Worm (Caenorhabditis elegans) whole organism, L1 larva: Measurements from ENCODE around the gene K07D4.5.

Source experiments
- C04F5.9 ChIP-seq: sonication (generic microtip); optimal IDR thresholded peaks from 2 replicates; lab custom pipeline; 2016; ENCODE audit warnings: missing genetic modification characterization, missing compliant biosample characterization
- C34B4.2 ChIP-seq: sonication (generic microtip); optimal IDR thresholded peaks from 2 replicates; lab custom pipeline; 2017; ENCODE audit warnings: mild to moderate bottlenecking, missing genetic modification characterization, missing compliant biosample characterization
- F16B12.6 ChIP-seq: fragments of 150-350 bp; optimal IDR thresholded peaks from 2 replicates; lab custom pipeline; 2014; ENCODE audit warnings: missing biosample characterization, missing genetic modification characterization
- Y116A8C.19 ChIP-seq: sonication (generic microtip); optimal IDR thresholded peaks from 2 replicates; lab custom pipeline; 2016; ENCODE audit warnings: missing compliant biosample characterization, missing genetic modification characterization, borderline replicate concordance
- aly-2 ChIP-seq: fragments of 150-350 bp; optimal IDR thresholded peaks from 2 replicates; lab custom pipeline; 2014; ENCODE audit warnings: missing biosample characterization, missing genetic modification characterization
- ceh-8 ChIP-seq: fragments of 200-800 bp; sonication (Bioruptor generic); optimal IDR thresholded peaks from 2 replicates; lab custom pipeline; 2018; ENCODE audit warnings: mild to moderate bottlenecking, missing genetic modification characterization, moderate library complexity, missing compliant biosample characterization
- ceh-82 ChIP-seq, 3 experiments: fragments of 150-350 bp in 1 of 3; sonication (generic microtip) in 2 of 3; optimal IDR thresholded peaks; 2 replicates each; lab custom pipeline; 2014 to 2017; ENCODE audit warnings: missing biosample characterization in 3 of 3, missing genetic modification characterization in 3 of 3
- ceh-88 ChIP-seq: fragments of 200-800 bp; sonication (Bioruptor generic); IDR thresholded peaks from 2 replicates; pipeline ENCODE4 v1.3.6; 2022; ENCODE audit warnings: missing genetic modification characterization, missing compliant biosample characterization
- ces-1 ChIP-seq: fragments of 150-350 bp; optimal IDR thresholded peaks from 2 replicates; lab custom pipeline; 2014; ENCODE audit warnings: missing biosample characterization, missing genetic modification reagents, missing genetic modification characterization
- dsc-1 ChIP-seq: sonication (generic microtip); optimal IDR thresholded peaks from 2 replicates; lab custom pipeline; 2016; ENCODE audit warnings: mild to moderate bottlenecking, missing genetic modification characterization, missing compliant biosample characterization
- efl-1 ChIP-seq, 4 experiments: fragments of 150-350 bp; optimal IDR thresholded peaks in 3 of 4; peaks in 1 of 4; 1 replicate in 1 of 4; 2 replicates in 3 of 4; lab custom pipeline; 2014; ENCODE audit warnings: missing biosample characterization in 2 of 4, missing genetic modification characterization in 2 of 4, missing genetic modification reagents in 2 of 4
- elt-2 ChIP-seq: sonication (generic microtip); optimal IDR thresholded peaks from 2 replicates; lab custom pipeline; 2016; ENCODE audit warnings: missing genetic modification characterization, mild to moderate bottlenecking, inconsistent platforms, missing compliant biosample characterization, missing genetic modification reagents
- hlh-17 ChIP-seq: fragments of 200-800 bp; sonication (Bioruptor generic); optimal IDR thresholded peaks from 2 replicates; lab custom pipeline; 2018; ENCODE audit warnings: missing genetic modification characterization, mild to moderate bottlenecking, missing compliant biosample characterization, moderate library complexity, borderline replicate concordance
- isw-1 ChIP-seq: fragments of 200-800 bp; sonication (Bioruptor generic); IDR thresholded peaks from 2 replicates; pipeline ENCODE4 v1.3.6; 2022; ENCODE audit warnings: missing genetic modification characterization, missing compliant biosample characterization
- lin-13 ChIP-seq: fragments of 150-350 bp; optimal IDR thresholded peaks from 2 replicates; lab custom pipeline; 2014; ENCODE audit warnings: missing biosample characterization, missing genetic modification reagents, missing genetic modification characterization
- lin-14 ChIP-seq: fragments of 200-800 bp; sonication (Bioruptor generic); optimal IDR thresholded peaks from 2 replicates; lab custom pipeline; 2018; ENCODE audit warnings: mild to moderate bottlenecking, missing genetic modification characterization, moderate library complexity, missing compliant biosample characterization
- lin-35 ChIP-seq, 2 experiments: fragments of 150-350 bp; optimal IDR thresholded peaks; 2 replicates each; lab custom pipeline; 2014; ENCODE audit warnings: missing biosample characterization in 2 of 2, missing genetic modification characterization in 2 of 2, missing genetic modification reagents in 2 of 2
- lsy-2 ChIP-seq, 2 experiments: fragments of 150-350 bp; optimal IDR thresholded peaks; 2 replicates each; lab custom pipeline; 2014; ENCODE audit warnings: missing biosample characterization in 2 of 2, missing genetic modification characterization in 2 of 2
- mdl-1 ChIP-seq, 2 experiments: fragments of 150-350 bp; optimal IDR thresholded peaks; 2 replicates each; lab custom pipeline; 2014 to 2017; ENCODE audit warnings: missing biosample characterization in 2 of 2, missing genetic modification characterization in 2 of 2, inconsistent platforms in 1 of 2
- mep-1 ChIP-seq: fragments of 150-350 bp; optimal IDR thresholded peaks from 2 replicates; lab custom pipeline; 2014; ENCODE audit warnings: missing biosample characterization, missing genetic modification characterization
- nhr-19 ChIP-seq: fragments of 200-800 bp; sonication (Bioruptor generic); conservative IDR thresholded peaks from 2 replicates; pipeline ENCODE4 v1.3.6; 2022; ENCODE audit warnings: missing genetic modification characterization, missing compliant biosample characterization
- nhr-20 ChIP-seq: sonication (generic microtip); optimal IDR thresholded peaks from 2 replicates; lab custom pipeline; 2016; ENCODE audit warnings: mild to moderate bottlenecking, missing genetic modification characterization, missing compliant biosample characterization
- nhr-237 ChIP-seq: fragments of 150-350 bp; optimal IDR thresholded peaks from 2 replicates; lab custom pipeline; 2014; ENCODE audit warnings: missing biosample characterization, missing genetic modification characterization
- nhr-47 ChIP-seq: sonication (generic microtip); optimal IDR thresholded peaks from 2 replicates; lab custom pipeline; 2016; ENCODE audit warnings: mild to moderate bottlenecking, missing genetic modification characterization, moderate library complexity, missing compliant biosample characterization
- nhr-71 ChIP-seq: sonication (generic microtip); optimal IDR thresholded peaks from 2 replicates; lab custom pipeline; 2016; ENCODE audit warnings: mild to moderate bottlenecking, missing genetic modification characterization, moderate library complexity, missing compliant biosample characterization
- nhr-77 ChIP-seq: fragments of 150-350 bp; optimal IDR thresholded peaks from 2 replicates; lab custom pipeline; 2014; ENCODE audit warnings: missing biosample characterization, missing genetic modification characterization
- nhr-85 ChIP-seq: sonication (generic microtip); peaks from one replicate; lab custom pipeline; 2016; ENCODE audit warnings: missing genetic modification characterization, inconsistent platforms, missing compliant biosample characterization
- pag-3 ChIP-seq: sonication (generic microtip); optimal IDR thresholded peaks from 2 replicates; lab custom pipeline; 2017; ENCODE audit warnings: missing genetic modification characterization, mild to moderate bottlenecking, missing compliant biosample characterization, antibody characterized with exemption, borderline replicate concordance; ENCODE audit not compliant: insufficient read depth
- rnt-1 ChIP-seq: sonication (generic microtip); optimal IDR thresholded peaks from 2 replicates; lab custom pipeline; 2016; ENCODE audit warnings: mild to moderate bottlenecking, missing genetic modification characterization, moderate library complexity, missing compliant biosample characterization
- skn-1 ChIP-seq: fragments of 150-350 bp; optimal IDR thresholded peaks from 2 replicates; lab custom pipeline; 2014; ENCODE audit warnings: missing biosample characterization, missing genetic modification characterization
- sptf-1 ChIP-seq: fragments of 150-350 bp; optimal IDR thresholded peaks from 2 replicates; lab custom pipeline; 2014; ENCODE audit warnings: missing biosample characterization, missing genetic modification characterization
- swsn-7 ChIP-seq: sonication (generic microtip); optimal IDR thresholded peaks from 2 replicates; lab custom pipeline; 2016; ENCODE audit warnings: missing genetic modification characterization, missing compliant biosample characterization
- tlp-1 ChIP-seq: fragments of 150-350 bp; optimal IDR thresholded peaks from 2 replicates; lab custom pipeline; 2014; ENCODE audit warnings: missing biosample characterization, missing genetic modification characterization
- unc-130 ChIP-seq: fragments of 150-350 bp; optimal IDR thresholded peaks from 2 replicates; lab custom pipeline; 2017; ENCODE audit warnings: missing biosample characterization, missing genetic modification characterization, inconsistent platforms
- unc-30 ChIP-seq: sonication (generic microtip); optimal IDR thresholded peaks from 2 replicates; lab custom pipeline; 2017; ENCODE audit warnings: missing biosample characterization, missing genetic modification characterization
- unc-62 ChIP-seq: fragments of 150-350 bp; optimal IDR thresholded peaks from 2 replicates; lab custom pipeline; 2014; ENCODE audit warnings: missing biosample characterization, missing genetic modification reagents, missing genetic modification characterization
- unc-98 ChIP-seq: fragments of 200-800 bp; sonication (Bioruptor generic); IDR thresholded peaks from 2 replicates; pipeline ENCODE4 v1.3.6; 2022; ENCODE audit warnings: missing genetic modification characterization, missing compliant biosample characterization
- zip-4 ChIP-seq: fragments of 200-800 bp; sonication (Bioruptor generic); optimal IDR thresholded peaks from 2 replicates; lab custom pipeline; 2018; ENCODE audit warnings: mild to moderate bottlenecking, missing genetic modification characterization, moderate library complexity, missing compliant biosample characterization
- ztf-4 ChIP-seq: fragments of 150-350 bp; optimal IDR thresholded peaks from 2 replicates; lab custom pipeline; 2014; ENCODE audit warnings: missing biosample characterization, missing genetic modification characterization

The K07D4.5 gene

DNA sequence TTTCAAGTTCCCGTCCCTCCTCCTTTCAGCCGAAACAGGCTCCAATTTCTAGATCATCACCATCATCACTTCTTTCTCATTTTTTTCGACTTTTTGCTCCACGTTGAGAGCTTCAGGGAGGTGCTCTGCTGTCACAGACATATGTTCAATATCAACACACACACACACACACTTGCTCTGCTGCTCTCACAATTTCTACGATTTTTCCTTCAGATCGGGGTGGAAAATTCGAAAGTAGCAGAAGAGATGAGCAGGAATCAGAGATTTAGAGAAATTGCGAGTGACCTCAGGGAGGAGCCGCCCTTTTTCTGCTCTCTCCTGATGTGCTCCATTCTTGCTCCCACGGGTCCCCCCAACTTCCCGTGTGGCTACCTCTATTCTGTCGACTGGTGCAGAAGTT, 13.2 kb upstream of the K07D4.5 start, which contains the start of gene pqn-48:
pqn-48 (plus strand) TSS at position 344 of the 400 bp plus-strand sequence.
- TF ChIP-seq nhr-237 (no peak), pag-3 (tag; lab: Kevin White, UChicago) (no peak), nhr-77 (no peak), sptf-1 (tag; lab: Kevin White, UChicago) (no peak), efl-1 (optimal IDR thresholded peaks at IDR 0.05; lab: Kevin White, UChicago) (peak in 1 of 2 experiments; percentile 10), efl-1 (GFP tag; optimal IDR thresholded peaks at IDR 0.05 in 1 of 2; lab: Kevin White, UChicago) (peak in 1 of 2 experiments; percentile 41), zip-4 (GFP tag; lab: Kevin White, UChicago) (no peak), C34B4.2 (no peak), mep-1 (tag; lab: Kevin White, UChicago) (no peak), dsc-1 (tag; lab: Kevin White, UChicago) (peak; percentile 31), C04F5.9 (tag; lab: Kevin White, UChicago) (no peak), nhr-47 (tag; lab: Kevin White, UChicago) (no peak), ztf-4 (no peak), aly-2 (tag; lab: Kevin White, UChicago) (no peak), ceh-82 (tag; optimal IDR thresholded peaks at IDR 0.05; lab: Kevin White, UChicago) (no peak), Y116A8C.19 (tag; lab: Kevin White, UChicago) (no peak), unc-98 (no peak), unc-62 (GFP tag; lab: Kevin White, UChicago) (no peak), F16B12.6 (tag; lab: Kevin White, UChicago) (no peak), lin-35 (GFP tag; optimal IDR thresholded peaks at IDR 0.05; lab: Kevin White, UChicago) (no peak), mdl-1 (tag; optimal IDR thresholded peaks at IDR 0.05; lab: Kevin White, UChicago) (no peak), rnt-1 (peak; percentile 52), nhr-19 (GFP tag; lab: Robert Waterston, UW) (0 out of 2 replicates have a peak, but pooled peaks have one; percentile 10), hlh-17 (GFP tag; lab: Kevin White, UChicago) (no peak), nhr-71 (peak; percentile 13), lsy-2 (tag; optimal IDR thresholded peaks at IDR 0.05; lab: Kevin White, UChicago) (peak in 1 of 2 experiments; percentile 27), swsn-7 (tag; lab: Kevin White, UChicago) (no peak), skn-1 (tag; lab: Kevin White, UChicago) (no peak), lin-14 (GFP tag; lab: Kevin White, UChicago) (peak; percentile 45), ceh-8 (GFP tag; lab: Kevin White, UChicago) (no peak)
- TF ChIP-seq, all 84 proteins: peak for 7

DNA sequence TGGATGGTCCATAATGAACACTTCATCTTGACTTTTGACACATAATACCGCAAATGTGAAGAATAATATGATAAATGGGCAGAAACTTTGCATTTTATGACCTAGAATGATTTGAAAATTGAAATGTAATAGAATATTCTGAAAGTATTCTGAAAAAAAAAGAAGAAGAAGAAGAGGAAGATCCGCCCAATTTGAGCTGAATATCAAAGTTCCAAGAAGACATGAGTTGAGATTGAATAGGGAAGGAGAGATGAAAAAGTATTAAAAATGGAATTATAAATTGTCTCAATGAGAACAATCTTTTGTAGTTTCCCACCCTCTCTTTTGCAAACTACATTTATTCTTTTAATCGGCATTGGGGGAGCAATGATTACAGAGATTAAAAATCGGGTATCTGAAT, 6.9 kb upstream of the K07D4.5 start, which contains the start of gene K07D4.4:
K07D4.4 (minus strand) TSS at position 101 of the 400 bp plus-strand sequence.
- TF ChIP-seq unc-62 (GFP tag; lab: Kevin White, UChicago): no peak
- TF ChIP-seq elt-2 (tag; lab: Kevin White, UChicago): no peak
- no peak for TF ChIP-seq pag-3 (tag; lab: Kevin White, UChicago)

DNA sequence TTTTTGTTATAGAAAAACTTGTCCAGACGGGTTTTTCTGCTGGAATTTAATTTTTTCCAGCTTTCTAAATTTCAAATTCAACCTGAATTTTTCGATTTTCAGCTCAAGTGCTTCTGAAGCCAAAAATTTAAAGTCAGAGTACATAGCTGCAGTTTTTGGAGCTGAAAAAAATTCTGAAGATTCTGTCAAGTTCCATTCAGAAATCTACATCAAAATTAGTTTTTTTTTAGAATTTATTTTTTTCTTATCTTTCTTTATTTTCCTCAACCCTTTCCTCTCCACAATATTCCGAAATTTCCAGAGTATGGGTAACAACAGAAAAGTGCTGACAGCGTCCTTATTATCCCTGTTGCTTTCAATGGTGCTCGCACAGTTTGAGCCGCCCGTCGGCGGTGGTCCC, 2.9 kb upstream of the K07D4.5 start, which contains the start of gene K07D4.9:
K07D4.9 (plus strand) TSS at position 301 of the 400 bp plus-strand sequence.
- no peak for TF ChIP-seq pag-3 (tag; lab: Kevin White, UChicago)
- no peak for TF ChIP-seq elt-2 (tag; lab: Kevin White, UChicago)
- no peak for TF ChIP-seq unc-130 (tag; lab: Kevin White, UChicago)
- no peak for TF ChIP-seq nhr-47 (tag; lab: Kevin White, UChicago)
- no peak for TF ChIP-seq nhr-71
- no peak for TF ChIP-seq aly-2 (tag; lab: Kevin White, UChicago)
- TF ChIP-seq nhr-19 (GFP tag; lab: Robert Waterston, UW): no peak
- no peak for TF ChIP-seq isw-1 (GFP tag; lab: Robert Waterston, UW)
- no peak for TF ChIP-seq unc-30
- TF ChIP-seq lin-13 (GFP tag; lab: Kevin White, UChicago): no peak
- TF ChIP-seq nhr-85 (tag; lab: Kevin White, UChicago): no peak
- TF ChIP-seq ceh-82 (tag; optimal IDR thresholded peaks at IDR 0.05; lab: Kevin White, UChicago): no peak
- TF ChIP-seq ces-1 (GFP tag; lab: Kevin White, UChicago): no peak
- no peak for TF ChIP-seq ceh-88 (GFP tag; lab: Robert Waterston, UW)
- TF ChIP-seq unc-98: no peak
- TF ChIP-seq tlp-1: no peak
- no peak for TF ChIP-seq Y116A8C.19 (tag; lab: Kevin White, UChicago)
- no peak for TF ChIP-seq nhr-20 (tag; lab: Kevin White, UChicago)
